Worm (Caenorhabditis elegans): ENCODE data around the gene B0035.3.

DNA sequence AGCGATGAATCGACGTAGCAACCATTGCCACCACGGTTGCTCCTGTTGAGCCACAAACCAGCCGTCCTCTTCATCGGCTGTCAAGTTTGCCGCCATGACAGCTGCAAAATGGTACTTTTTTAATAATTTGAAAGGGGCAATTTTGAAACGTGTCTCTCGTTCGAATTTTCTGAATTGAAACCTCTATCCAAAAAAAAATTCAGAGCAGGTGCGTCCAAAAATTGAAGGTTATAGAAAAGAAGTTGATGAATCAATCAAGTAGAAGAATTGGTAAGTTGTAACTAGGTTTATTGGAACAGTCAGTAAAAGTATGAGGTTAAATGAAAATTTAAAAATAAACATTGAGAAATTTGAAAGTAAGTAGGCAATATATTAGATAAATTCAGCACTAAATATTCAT is 46.6 kb upstream of the B0035.3 start, which contains the start of gene T01G1.4:
- TF ChIP-seq ceh-24 (tag; optimal IDR thresholded peaks at IDR 0.05) (no peak), unc-42 (tag; optimal IDR thresholded peaks at IDR 0.05) (no peak), hlh-13 (GFP tag; optimal IDR thresholded peaks at IDR 0.05) (no peak), lin-11 (tag; optimal IDR thresholded peaks at IDR 0.05) (no peak), zip-5 (tag; optimal IDR thresholded peaks at IDR 0.05) (no peak), C38D4.7 (GFP tag; optimal IDR thresholded peaks at IDR 0.05) (no peak), nhr-11 (tag; optimal IDR thresholded peaks at IDR 0.05) (no peak), nfya-1 (tag; optimal IDR thresholded peaks at IDR 0.05) (no peak), unc-3 (GFP tag; conservative IDR thresholded peaks at IDR 0.05) (no peak), unc-3 (tag; optimal IDR thresholded peaks at IDR 0.05) (no peak), ceh-48 (tag; optimal IDR thresholded peaks at IDR 0.05) (no peak)

Data from whole organism, late embryonic.